Fruit fly (Drosophila melanogaster): ENCODE data around the gene CG31274.
A peak's percentile ranks its signal among the peaks of the same experiment; 100 is the strongest.

CG31274 gene

dm6 chr3R:16986181-16987074, 6.4 kb upstream of the CG31274 start (continued):
- TF ChIP-seq Asciz (GFP tag; optimal IDR thresholded peaks at IDR 0.05) = peak; percentile 25
- no peak for TF ChIP-seq CG10565 (GFP tag; optimal IDR thresholded peaks at IDR 0.05)
- peak; percentile 97 for TF ChIP-seq CHES-1-like (GFP tag; optimal IDR thresholded peaks at IDR 0.05)
- no peak for TF ChIP-seq hkb (optimal IDR thresholded peaks at IDR 0.05)
- peak; percentile 94 for TF ChIP-seq hkb (GFP tag; IDR thresholded peaks at IDR 0.05)
- TF ChIP-seq chm (GFP tag; IDR thresholded peaks at IDR 0.05) = peak; percentile 84; the same call in 1 of the 2 replicates
- TF ChIP-seq sisA (GFP tag; IDR thresholded peaks at IDR 0.05) = peak; percentile 93
- TF ChIP-seq bcd (GFP tag; optimal IDR thresholded peaks at IDR 0.05) = peak; percentile 93
- peak; percentile 81 for TF ChIP-seq Mes4 (GFP tag; optimal IDR thresholded peaks at IDR 0.05)
- peak; percentile 91 for TF ChIP-seq Hsf (GFP tag; optimal IDR thresholded peaks at IDR 0.05)
- TF ChIP-seq Neu2 (GFP tag; optimal IDR thresholded peaks at IDR 0.05; ENCODE audit: borderline replicate concordance) = peak; percentile 48
- TF ChIP-seq HLH54F (GFP tag; optimal IDR thresholded peaks at IDR 0.05) = peak; percentile 97
- TF ChIP-seq Rfx (GFP tag; IDR thresholded peaks at IDR 0.05) = peak; percentile 99
- TF ChIP-seq crp (GFP tag; optimal IDR thresholded peaks at IDR 0.05) = peak in 1 of 2 experiments; percentile 62
- TF ChIP-seq disco-r (GFP tag; optimal IDR thresholded peaks at IDR 0.05) = peak; percentile 87
- TF ChIP-seq CG2678 (tag; optimal IDR thresholded peaks at IDR 0.05) = peak; percentile 95
- TF ChIP-seq CG10366 (GFP tag; IDR thresholded peaks at IDR 0.05) = peak; percentile 97
- peak; percentile 43 for TF ChIP-seq sqz (GFP tag; optimal IDR thresholded peaks at IDR 0.05)
- TF ChIP-seq slou (GFP tag; optimal IDR thresholded peaks at IDR 0.05) = peak; percentile 51
- peak; percentile 98 for TF ChIP-seq zfh2 (GFP tag; optimal IDR thresholded peaks at IDR 0.05)
- TF ChIP-seq ara (GFP tag; IDR thresholded peaks at IDR 0.05) = peak; percentile 92
- TF ChIP-seq CG9437 (GFP tag; optimal IDR thresholded peaks at IDR 0.05) = peak; percentile 79
- TF ChIP-seq Vsx1 (GFP tag; optimal IDR thresholded peaks at IDR 0.05) = peak; percentile 73
- TF ChIP-seq E2f2 (GFP tag; IDR thresholded peaks at IDR 0.05) = peak; percentile 80
- TF ChIP-seq HLHmδ (GFP tag; optimal IDR thresholded peaks at IDR 0.05) = no peak
- TF ChIP-seq Nf-YB (GFP tag; optimal IDR thresholded peaks at IDR 0.05) = peak; percentile 62
- TF ChIP-seq NC2β (GFP tag; optimal IDR thresholded peaks at IDR 0.05) = peak; percentile 85
- TF ChIP-seq E2f1 (GFP tag; IDR thresholded peaks at IDR 0.05) = peak; percentile 94
- peak; percentile 93 for TF ChIP-seq sens (GFP tag)
- TF ChIP-seq cas (GFP tag; IDR thresholded peaks at IDR 0.05) = peak; percentile 92
- peak; percentile 69 for TF ChIP-seq CG12104 (GFP tag; optimal IDR thresholded peaks at IDR 0.05)
- TF ChIP-seq row (GFP tag; IDR thresholded peaks at IDR 0.05) = peak; percentile 98
- peak; percentile 96 for TF ChIP-seq Fer1 (GFP tag; optimal IDR thresholded peaks at IDR 0.05)
- TF ChIP-seq zen2 (GFP tag; IDR thresholded peaks at IDR 0.05; ENCODE audit: partially characterized antibody) = no peak
- TF ChIP-seq oc (tag; optimal IDR thresholded peaks at IDR 0.05) = peak; percentile 81
- peak; percentile 94 for TF ChIP-seq jumu (GFP tag; optimal IDR thresholded peaks at IDR 0.05)
- peak; percentile 63 for TF ChIP-seq run (tag; optimal IDR thresholded peaks at IDR 0.05)
- peak; percentile 92 for TF ChIP-seq H15 (GFP tag; IDR thresholded peaks at IDR 0.05)
- TF ChIP-seq mam (GFP tag; optimal IDR thresholded peaks at IDR 0.05) = peak; percentile 98
- peak; percentile 93 for TF ChIP-seq CG9876 (GFP tag; optimal IDR thresholded peaks at IDR 0.05)
- TF ChIP-seq fu2 (GFP tag; optimal IDR thresholded peaks at IDR 0.05) = peak; percentile 95
- TF ChIP-seq lab (GFP tag; optimal IDR thresholded peaks at IDR 0.05) = peak; percentile 97
- TF ChIP-seq gsb (GFP tag; IDR thresholded peaks at IDR 0.05) = peak; percentile 95
- peak; percentile 85 for TF ChIP-seq da (GFP tag; optimal IDR thresholded peaks at IDR 0.05)
- TF ChIP-seq cato (GFP tag; optimal IDR thresholded peaks at IDR 0.05; ENCODE audit: borderline replicate concordance) = peak; percentile 57
- peak; percentile 97 for TF ChIP-seq schlank (tag; optimal IDR thresholded peaks at IDR 0.05)
- TF ChIP-seq CG10209 (GFP tag; optimal IDR thresholded peaks at IDR 0.05) = peak; percentile 93
- TF ChIP-seq B-H2 (GFP tag; optimal IDR thresholded peaks at IDR 0.05) = peak; percentile 97
- peak; percentile 76 for TF ChIP-seq CG31365 (tag; optimal IDR thresholded peaks at IDR 0.05)
